Worm (Caenorhabditis elegans) whole organism, midembryonic: ENCODE measurements around the gene ife-4.

Experiments used
- T22C8.4 ChIP-seq: fragments of 200-800 bp; sonication (Bioruptor generic); IDR thresholded peaks from 2 replicates; pipeline ENCODE4 v1.3.6; 2022; ENCODE audit warnings: missing genetic modification characterization, missing compliant biosample characterization
- cog-1 ChIP-seq: sonication (generic microtip); optimal IDR thresholded peaks from 2 replicates; lab custom pipeline; 2016; ENCODE audit warnings: missing genetic modification characterization, missing compliant biosample characterization
- flt-1 ChIP-seq: fragments of 200-800 bp; sonication (Bioruptor generic); IDR thresholded peaks from 2 replicates; pipeline ENCODE4 v1.3.6; 2022; ENCODE audit warnings: missing genetic modification characterization, missing compliant biosample characterization
- klf-2 ChIP-seq: fragments of 200-800 bp; sonication (Bioruptor generic); conservative IDR thresholded peaks from 2 replicates; pipeline ENCODE4 v1.3.6; 2022; ENCODE audit warnings: missing genetic modification reagents, missing genetic modification characterization, missing compliant biosample characterization
- med-1 ChIP-seq: sonication (generic microtip); optimal IDR thresholded peaks from 2 replicates; lab custom pipeline; 2017; ENCODE audit warnings: missing genetic modification characterization, mild to moderate bottlenecking, missing compliant biosample characterization, antibody characterized with exemption, missing genetic modification reagents; ENCODE audit not compliant: insufficient read depth
- ref-1 ChIP-seq: fragments of 200-800 bp; sonication (Bioruptor generic); conservative IDR thresholded peaks from 2 replicates; pipeline ENCODE4 v1.3.6; 2022; ENCODE audit warnings: missing genetic modification reagents, missing genetic modification characterization, missing compliant biosample characterization
- tab-1 ChIP-seq: fragments of 200-800 bp; sonication (Bioruptor generic); IDR thresholded peaks from 2 replicates; pipeline ENCODE4 v1.3.6; 2022; ENCODE audit warnings: missing genetic modification characterization, missing compliant biosample characterization
- ztf-23 ChIP-seq: fragments of 200-800 bp; sonication (Bioruptor generic); IDR thresholded peaks from 2 replicates; pipeline ENCODE4 v1.3.6; 2022; ENCODE audit warnings: missing genetic modification reagents, missing genetic modification characterization, missing compliant biosample characterization
- ztf-29 ChIP-seq: fragments of 200-800 bp; sonication (Bioruptor generic); IDR thresholded peaks from 2 replicates; pipeline ENCODE4 v1.3.6; 2022; ENCODE audit warnings: missing genetic modification reagents, missing genetic modification characterization, missing compliant biosample characterization

DNA sequence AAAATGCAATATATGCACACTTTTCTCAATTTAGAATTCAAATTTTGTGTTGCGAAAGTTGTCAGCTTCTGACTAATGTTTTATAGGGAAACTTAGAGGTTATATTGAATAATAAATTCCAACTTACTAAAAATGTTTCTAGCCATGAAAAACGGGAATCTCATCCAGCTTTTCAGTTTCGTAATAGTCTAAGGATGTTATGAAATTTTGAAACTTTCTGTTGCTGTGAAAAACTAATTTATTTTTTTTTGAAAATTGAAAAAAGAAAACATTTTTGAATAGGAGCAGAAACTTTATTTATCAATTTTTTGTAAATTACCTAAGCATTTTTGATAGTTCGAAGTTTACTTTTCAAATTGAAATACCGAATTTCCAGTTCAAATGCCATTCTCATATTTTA is 17.6 kb downstream of the ife-4 start:
- TF ChIP-seq flt-1 (no peak), ref-1 (GFP tag; lab: Robert Waterston, UW) (no peak), cog-1 (tag; lab: Kevin White, UChicago) (no peak), klf-2 (GFP tag; lab: Robert Waterston, UW) (no peak), ztf-23 (GFP tag; lab: Robert Waterston, UW) (no peak), ztf-29 (GFP tag; lab: Robert Waterston, UW) (no peak), tab-1 (GFP tag; lab: Robert Waterston, UW) (no peak), med-1 (no peak), T22C8.4 (no peak)
